Worm (Caenorhabditis elegans) whole organism, young adult: Measurements from ENCODE around the gene dnc-4.

ENCODE experiments used
- F23B12.7 ChIP-seq: sonication (generic microtip); optimal IDR thresholded peaks from 2 replicates; lab custom pipeline; 2017; ENCODE audit warnings: missing genetic modification characterization, mild to moderate bottlenecking, missing compliant biosample characterization, antibody characterized with exemption, moderate library complexity; ENCODE audit not compliant: insufficient read depth
- F37B4.10 ChIP-seq: fragments of 200-800 bp; sonication (Bioruptor generic); IDR thresholded peaks from 2 replicates; pipeline ENCODE4 v1.3.6; 2022; ENCODE audit warnings: missing genetic modification characterization, missing compliant biosample characterization
- Y79H2A.3 ChIP-seq: fragments of 200-800 bp; sonication (Bioruptor generic); conservative IDR thresholded peaks from 2 replicates; pipeline ENCODE4 v1.3.6; 2022; ENCODE audit warnings: missing genetic modification reagents, missing genetic modification characterization, missing compliant biosample characterization
- ZK185.1 ChIP-seq: sonication (generic microtip); optimal IDR thresholded peaks from 2 replicates; lab custom pipeline; 2016; ENCODE audit warnings: mild to moderate bottlenecking, missing genetic modification characterization, missing compliant biosample characterization; ENCODE audit not compliant: poor library complexity, severe bottlenecking

DNA sequence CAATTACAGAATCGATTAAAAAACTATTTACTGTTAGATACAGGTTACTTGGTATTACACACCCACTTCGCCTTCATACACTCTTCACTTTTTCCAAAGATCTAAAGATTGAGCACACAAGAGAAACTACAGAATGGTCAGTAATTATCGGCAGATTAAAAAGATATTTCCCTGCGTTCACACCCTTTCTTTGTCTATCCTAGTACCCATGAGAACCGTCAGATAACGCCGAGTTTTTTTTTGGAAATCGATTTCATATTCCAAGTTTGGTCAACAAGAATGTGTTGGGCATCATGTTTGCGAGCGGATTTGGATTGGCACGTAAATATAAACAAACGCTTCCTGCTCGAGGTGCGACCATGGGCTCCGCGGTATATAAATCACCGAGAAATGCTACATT is 5.8 kb downstream of the dnc-4 start, which contains the start of gene C26B2.8:
- TF ChIP-seq F23B12.7 (no peak), Y79H2A.3 (GFP tag; lab: Robert Waterston, UW) (no peak), ZK185.1 (tag; lab: Kevin White, UChicago) (no peak), F37B4.10 (GFP tag; lab: Robert Waterston, UW) (no peak)
